Worm (Caenorhabditis elegans): Measurements from ENCODE around the gene C29F9.5.

The C29F9.5 gene

DNA sequence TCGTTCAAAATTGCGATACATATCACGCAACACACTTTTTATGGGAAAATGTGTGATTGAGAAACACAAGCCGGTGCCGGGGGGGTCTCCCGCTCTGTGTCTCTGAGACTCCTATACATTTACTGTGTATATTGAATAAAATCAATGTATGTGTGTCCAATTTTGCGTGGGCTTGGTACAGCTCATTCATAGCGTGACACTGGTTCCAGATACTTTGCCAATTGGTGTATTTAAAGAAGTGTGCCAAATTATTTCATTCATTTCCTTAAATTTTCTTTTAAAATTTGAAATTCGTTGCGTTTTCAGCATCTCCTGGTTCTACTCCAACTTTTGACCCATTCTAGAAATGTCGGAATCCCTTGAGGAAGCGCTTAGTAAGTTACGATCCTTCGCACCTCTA lies at the start of gene C29F9.5:
TSS of gene C29F9.5 (plus strand) at position 301 of the 400 bp plus-strand sequence.
- TF ChIP-seq sptf-1 (tag; optimal IDR thresholded peaks at IDR 0.05) (no peak), nhr-12 (tag; optimal IDR thresholded peaks at IDR 0.05) (no peak), nhr-76 (tag; optimal IDR thresholded peaks at IDR 0.05) (no peak), blmp-1 (tag; optimal IDR thresholded peaks at IDR 0.05) (no peak), snpc-4 (tag; optimal IDR thresholded peaks at IDR 0.05) (no peak), mep-1 (tag; optimal IDR thresholded peaks at IDR 0.05) (no peak), nhr-2 (tag; optimal IDR thresholded peaks at IDR 0.05) (no peak), unc-62 (GFP tag; optimal IDR thresholded peaks at IDR 0.05) (no peak)

DNA sequence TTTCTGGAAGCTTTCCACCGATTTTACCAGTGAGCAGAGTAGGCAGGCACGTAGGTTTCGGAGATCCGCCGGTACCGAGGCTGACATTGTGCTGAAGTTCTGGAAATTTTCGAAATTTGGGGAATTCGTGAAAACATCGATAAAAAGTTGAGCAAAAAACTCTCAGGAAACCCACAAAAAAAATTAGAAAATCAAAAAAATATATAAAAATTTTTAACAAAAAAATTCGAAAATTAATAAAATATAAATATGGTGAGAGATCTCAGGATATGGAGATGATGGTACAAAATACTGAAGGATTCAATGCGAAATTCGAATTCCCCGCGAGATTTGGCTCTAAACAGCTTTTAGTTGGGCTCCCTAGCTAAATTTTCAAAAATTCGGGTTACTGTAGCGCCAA lies 47.7 kb upstream of the C29F9.5 start, which contains the start of gene spt-4:
TSS of gene spt-4 (minus strand) at position 101 of the 400 bp plus-strand sequence.
- TF ChIP-seq unc-120 (tag; optimal IDR thresholded peaks at IDR 0.05; ENCODE audit: poor library complexity, severe bottlenecking) (no peak), ceh-43 (GFP tag; optimal IDR thresholded peaks at IDR 0.05) (no peak), nhr-2 (tag; optimal IDR thresholded peaks at IDR 0.05) (no peak), unc-62 (GFP tag; optimal IDR thresholded peaks at IDR 0.05) (no peak), ztf-11 (tag; optimal IDR thresholded peaks at IDR 0.05) (no peak), mab-5 (tag; optimal IDR thresholded peaks at IDR 0.05) (no peak), unc-39 (tag; optimal IDR thresholded peaks at IDR 0.05) (no peak), nhr-237 (tag; optimal IDR thresholded peaks at IDR 0.05) (no peak), nhr-28 (tag; optimal IDR thresholded peaks at IDR 0.05) (no peak), elt-1 (tag; optimal IDR thresholded peaks at IDR 0.05; ENCODE audit: borderline replicate concordance, insufficient read depth) (no peak)

DNA sequence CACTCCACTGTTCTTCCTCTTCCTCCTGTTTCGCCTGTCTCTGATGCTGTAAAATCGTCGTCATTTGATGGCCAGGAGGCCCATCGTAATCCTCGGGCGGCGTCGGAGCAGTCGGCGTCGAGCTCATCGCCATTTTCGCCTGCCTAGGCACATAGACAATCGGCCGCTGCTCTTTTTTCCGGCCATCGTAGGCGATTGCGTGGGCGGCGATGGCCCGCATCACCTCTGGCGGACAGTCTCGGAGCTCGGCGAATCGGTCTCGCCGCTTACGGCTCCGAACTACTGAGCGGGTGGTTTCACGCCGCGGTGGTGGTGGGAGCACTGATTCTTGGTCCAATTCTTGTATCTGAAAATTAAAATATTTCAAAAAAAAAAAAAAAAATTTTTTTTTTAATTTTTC lies 45.2 kb upstream of the C29F9.5 start:
- TF ChIP-seq M03D4.4 (tag; optimal IDR thresholded peaks at IDR 0.05), result no peak
- no peak for TF ChIP-seq nhr-76 (tag; optimal IDR thresholded peaks at IDR 0.05)
- no peak for TF ChIP-seq nhr-2 (tag; optimal IDR thresholded peaks at IDR 0.05)
- TF ChIP-seq hlh-1 (tag; optimal IDR thresholded peaks at IDR 0.05), result no peak
- no peak for TF ChIP-seq sptf-1 (tag; optimal IDR thresholded peaks at IDR 0.05)
- no peak for TF ChIP-seq flh-1 (GFP tag; optimal IDR thresholded peaks at IDR 0.05)
- no peak for TF ChIP-seq cnd-1 (tag; optimal IDR thresholded peaks at IDR 0.05)
- TF ChIP-seq zip-8 (tag; optimal IDR thresholded peaks at IDR 0.05), result no peak
- TF ChIP-seq nhr-28 (tag; optimal IDR thresholded peaks at IDR 0.05), result no peak
- no peak for TF ChIP-seq blmp-1 (tag; optimal IDR thresholded peaks at IDR 0.05)
- no peak for TF ChIP-seq mab-5 (tag; optimal IDR thresholded peaks at IDR 0.05)

DNA sequence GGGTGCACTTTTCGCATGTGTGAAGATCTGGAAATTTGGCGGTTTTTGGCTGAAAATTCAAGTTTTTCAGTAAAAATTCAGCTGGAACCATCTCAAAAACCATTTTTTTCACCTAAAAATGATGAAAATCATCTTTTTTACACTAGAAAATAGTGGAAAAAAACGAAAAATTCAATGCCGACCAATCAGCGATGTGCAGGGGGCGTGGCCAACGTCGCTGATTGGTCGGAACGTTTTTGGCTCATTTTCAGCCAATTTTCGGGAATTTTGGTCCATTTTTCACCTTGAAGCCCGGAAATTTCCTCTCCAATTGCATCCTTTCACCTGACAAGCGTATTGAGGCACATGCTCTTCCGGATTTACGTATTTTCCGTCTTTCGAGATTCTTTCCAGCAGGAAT lies 32.9 kb upstream of the C29F9.5 start:
- TF ChIP-seq ztf-11 (tag; optimal IDR thresholded peaks at IDR 0.05) (no peak), ham-2 (GFP tag; optimal IDR thresholded peaks at IDR 0.05) (no peak), mls-2 (tag; optimal IDR thresholded peaks at IDR 0.05) (no peak), unc-62 (GFP tag; optimal IDR thresholded peaks at IDR 0.05) (no peak), unc-39 (tag; optimal IDR thresholded peaks at IDR 0.05) (no peak), mab-5 (tag; optimal IDR thresholded peaks at IDR 0.05) (no peak), nhr-237 (tag; optimal IDR thresholded peaks at IDR 0.05) (no peak)

DNA sequence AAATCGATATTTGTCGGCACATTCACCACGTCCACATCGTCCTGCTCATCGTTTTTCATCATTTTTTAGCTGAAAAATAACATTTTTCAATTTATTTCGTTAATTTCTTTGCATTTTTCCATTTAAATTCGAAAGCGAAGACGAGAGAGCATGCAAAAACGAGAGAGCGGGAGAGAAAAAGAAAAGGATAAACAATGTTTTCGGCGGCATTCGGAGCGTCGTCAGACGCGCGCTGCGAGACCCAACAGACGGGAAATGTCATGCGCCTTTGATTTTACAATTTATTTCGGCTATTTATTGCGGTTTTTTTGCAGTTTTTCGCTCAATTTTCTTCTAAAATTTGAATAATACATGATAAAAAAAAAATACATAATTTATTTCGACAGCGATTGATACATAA lies 31.0 kb upstream of the C29F9.5 start, which contains the start of gene attf-3:
TSS of gene attf-3 (minus strand) at position 69 of the 400 bp plus-strand sequence.
- no peak for TF ChIP-seq flh-1 (GFP tag; optimal IDR thresholded peaks at IDR 0.05)
- no peak for TF ChIP-seq bed-3 (GFP tag; optimal IDR thresholded peaks at IDR 0.05)
- TF ChIP-seq mls-2 (tag; optimal IDR thresholded peaks at IDR 0.05), result no peak
- no peak for TF ChIP-seq M03D4.4 (tag; optimal IDR thresholded peaks at IDR 0.05)
- no peak for TF ChIP-seq mab-5 (tag; optimal IDR thresholded peaks at IDR 0.05)
- TF ChIP-seq drap-1 (GFP tag; optimal IDR thresholded peaks at IDR 0.05), result no peak
- no peak for TF ChIP-seq nhr-12 (tag; optimal IDR thresholded peaks at IDR 0.05)
- no peak for TF ChIP-seq lin-32 (GFP tag; optimal IDR thresholded peaks at IDR 0.05)
- peak; percentile 61 for TF ChIP-seq ces-1 (GFP tag; optimal IDR thresholded peaks at IDR 0.05)
- no peak for TF ChIP-seq ztf-11 (tag; optimal IDR thresholded peaks at IDR 0.05)
- peak; percentile 78 for TF ChIP-seq mep-1 (tag; optimal IDR thresholded peaks at IDR 0.05)
- TF ChIP-seq nhr-76 (tag; optimal IDR thresholded peaks at IDR 0.05), result no peak
- peak; percentile 46 for TF ChIP-seq pha-4 (tag; optimal IDR thresholded peaks at IDR 0.05)
- TF ChIP-seq snpc-4 (tag; optimal IDR thresholded peaks at IDR 0.05), result no peak
- no peak for TF ChIP-seq ham-2 (GFP tag; optimal IDR thresholded peaks at IDR 0.05)
- TF ChIP-seq zip-8 (tag; optimal IDR thresholded peaks at IDR 0.05), result no peak
- TF ChIP-seq nhr-237 (tag; optimal IDR thresholded peaks at IDR 0.05), result peak; percentile 68
- TF ChIP-seq unc-120 (tag; optimal IDR thresholded peaks at IDR 0.05; ENCODE audit: poor library complexity, severe bottlenecking), result no peak
- TF ChIP-seq ceh-83 (GFP tag; optimal IDR thresholded peaks at IDR 0.05), result no peak
- TF ChIP-seq hlh-1 (tag; optimal IDR thresholded peaks at IDR 0.05), result peak; percentile 13
- peak; percentile 71 for TF ChIP-seq lsy-2 (tag; optimal IDR thresholded peaks at IDR 0.05)
- TF ChIP-seq cnd-1 (tag; optimal IDR thresholded peaks at IDR 0.05), result no peak
- TF ChIP-seq unc-39 (tag; optimal IDR thresholded peaks at IDR 0.05), result no peak
- peak; percentile 56 for TF ChIP-seq lin-13 (tag; optimal IDR thresholded peaks at IDR 0.05)
- no peak for TF ChIP-seq nhr-28 (tag; optimal IDR thresholded peaks at IDR 0.05)
- TF ChIP-seq sptf-1 (tag; optimal IDR thresholded peaks at IDR 0.05), result no peak
- peak; percentile 50 for TF ChIP-seq ceh-39 (tag; optimal IDR thresholded peaks at IDR 0.05)

Data from whole organism, mixed stage, embryonic.